Fruit fly (Drosophila melanogaster): ENCODE data around the gene CG3704.

- no peak for TF ChIP-seq CG8478 (optimal IDR thresholded peaks at IDR 0.05)
- no peak for TF ChIP-seq Dll (optimal IDR thresholded peaks at IDR 0.05)
- TF ChIP-seq psq (optimal IDR thresholded peaks at IDR 0.05), result no peak
- TF ChIP-seq usp (GFP tag; optimal IDR thresholded peaks at IDR 0.05), result no peak
Measured at dm6 chrX:908763-909497, 31.7 kb downstream of the CG3704 start.
